Fruit fly (Drosophila melanogaster) Kc167 (cell line): ENCODE results near the gene mfrn.

ENCODE experiments used
- Myc ChIP-seq: fragments of >200 bp; optimal IDR thresholded peaks from 2 replicates; lab custom pipeline; 2017; ENCODE audit warnings: missing external identifiers
- Sin3A ChIP-seq: fragments of >200 bp; optimal IDR thresholded peaks from 2 replicates; lab custom pipeline; 2018; ENCODE audit warnings: missing external identifiers
- h ChIP-seq: fragments of >200 bp; optimal IDR thresholded peaks from 3 replicates; lab custom pipeline; 2018; ENCODE audit warnings: missing external identifiers
- insv ChIP-seq: fragments of >200 bp; optimal IDR thresholded peaks from 3 replicates; lab custom pipeline; 2018; ENCODE audit warnings: missing external identifiers
- psq ChIP-seq: fragments of >200 bp; optimal IDR thresholded peaks from 2 replicates; lab custom pipeline; 2017; ENCODE audit warnings: missing external identifiers
- ttk ChIP-seq: sonication (Bioruptor generic); optimal IDR thresholded peaks from 2 replicates; lab custom pipeline; 2017; ENCODE audit warnings: missing external identifiers

mfrn gene

dm6 chr3R:27925000-27925970, 22.5 kb downstream of the mfrn start, which contains the start of gene mino:
mino (plus strand) TSS chr3R:27925191.
- TF ChIP-seq Myc (no peak), ttk (lab: Kevin White, UChicago) (no peak), psq (lab: Kevin White, UChicago) (no peak), insv (lab: Kevin White, UChicago) (no peak), h (lab: Kevin White, UChicago) (no peak), Sin3A (lab: Kevin White, UChicago) (no peak)

dm6 chr3R:27922673-27923175, 25.1 kb downstream of the mfrn start, which contains the start of gene RpL4:
RpL4 (plus strand) TSS chr3R:27922821.
- TF ChIP-seq ttk (lab: Kevin White, UChicago) (no peak), insv (lab: Kevin White, UChicago) (no peak), Sin3A (lab: Kevin White, UChicago) (no peak), Myc (no peak), h (lab: Kevin White, UChicago) (no peak)

- no peak for TF ChIP-seq Sin3A (lab: Kevin White, UChicago)
- TF ChIP-seq ttk (lab: Kevin White, UChicago) = no peak
- no peak for TF ChIP-seq Myc
- TF ChIP-seq insv (lab: Kevin White, UChicago) = no peak
- no peak for TF ChIP-seq psq (lab: Kevin White, UChicago)
- no peak for TF ChIP-seq h (lab: Kevin White, UChicago)
These were observed 25.7 kb downstream of the mfrn start, which contains the start of gene BCAS2 for dm6 chr3R:27921982-27922672. BCAS2 (minus strand) TSS chr3R:27922356.

dm6 chr3R:27920883-27921282, 26.9 kb downstream of the mfrn start, which contains the start of gene CG12259:
CG12259 (minus strand) TSS chr3R:27921089.
- no peak for TF ChIP-seq psq (lab: Kevin White, UChicago)
- TF ChIP-seq ttk (lab: Kevin White, UChicago) = no peak
- no peak for TF ChIP-seq insv (lab: Kevin White, UChicago)
- no peak for TF ChIP-seq Myc
- no peak for TF ChIP-seq h (lab: Kevin White, UChicago)
- no peak for TF ChIP-seq Sin3A (lab: Kevin White, UChicago)

- TF ChIP-seq Myc (no peak), h (lab: Kevin White, UChicago) (no peak), Sin3A (lab: Kevin White, UChicago) (no peak), psq (lab: Kevin White, UChicago) (no peak), insv (lab: Kevin White, UChicago) (no peak), ttk (lab: Kevin White, UChicago) (no peak)
These were observed 28.4 kb downstream of the mfrn start, which contains the start of gene Boh1 for dm6 chr3R:27919385-27919789. Boh1 (minus strand) TSS chr3R:27919460.

- TF ChIP-seq Sin3A (lab: Kevin White, UChicago) (no peak), ttk (lab: Kevin White, UChicago) (no peak), h (lab: Kevin White, UChicago) (no peak), insv (lab: Kevin White, UChicago) (no peak), psq (lab: Kevin White, UChicago) (no peak), Myc (no peak)
These were observed 31.3 kb downstream of the mfrn start, which contains the start of the genes CG5003 and mRpS22 for dm6 chr3R:27916355-27917019. CG5003 (minus strand) TSS chr3R:27916516. mRpS22 (plus strand) TSS chr3R:27916908.

dm6 chr3R:27912147-27912546, 35.7 kb downstream of the mfrn start, which contains the start of gene mil:
mil (plus strand) TSS chr3R:27912447.
- TF ChIP-seq insv (lab: Kevin White, UChicago) = no peak
- TF ChIP-seq h (lab: Kevin White, UChicago) = no peak
- no peak for TF ChIP-seq Sin3A (lab: Kevin White, UChicago)
- no peak for TF ChIP-seq psq (lab: Kevin White, UChicago)
- TF ChIP-seq ttk (lab: Kevin White, UChicago) = no peak
- TF ChIP-seq Myc = no peak

- no peak for TF ChIP-seq Myc
These were observed 42.1 kb downstream of the mfrn start, which contains the start of gene CG34353 for dm6 chr3R:27905695-27906094. CG34353 (minus strand) TSS chr3R:27905843.
